Worm (Caenorhabditis elegans) whole organism, early embryonic: ENCODE data around the gene csp-2.

Experiments used
- aly-1 ChIP-seq: sonication (generic microtip); optimal IDR thresholded peaks from 2 replicates; lab custom pipeline; 2016; ENCODE audit warnings: missing genetic modification characterization, missing compliant biosample characterization
- hmg-4 ChIP-seq: fragments of 200-800 bp; sonication (Bioruptor generic); optimal IDR thresholded peaks from 2 replicates; lab custom pipeline; 2018; ENCODE audit warnings: mild to moderate bottlenecking, missing genetic modification characterization, missing compliant biosample characterization
- tbx-37 ChIP-seq: fragments of 200-800 bp; sonication (Bioruptor generic); conservative IDR thresholded peaks from 2 replicates; pipeline ENCODE4 v1.3.6; 2022; ENCODE audit warnings: missing genetic modification reagents, missing genetic modification characterization, missing compliant biosample characterization

DNA sequence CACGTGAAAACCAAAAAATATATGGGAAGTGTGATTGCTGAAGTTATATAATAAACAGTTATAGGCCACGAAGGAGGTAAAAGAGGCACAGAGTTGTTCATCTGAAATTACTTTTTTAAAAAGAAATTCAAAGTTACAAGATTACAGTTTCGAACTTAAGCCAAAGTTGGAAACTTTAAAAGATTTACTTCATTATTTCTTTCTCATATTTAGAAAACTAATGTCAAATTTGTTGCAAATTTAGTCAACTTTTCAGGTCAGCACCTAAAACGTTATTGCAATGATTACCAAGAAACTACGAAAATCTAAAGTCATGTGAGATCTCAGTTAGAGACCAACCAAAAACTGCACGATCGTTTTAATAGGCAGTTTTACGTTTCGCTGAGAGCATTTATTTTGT is 3.9 kb upstream of the csp-2 start, which contains the start of gene srv-25:
- no peak for TF ChIP-seq hmg-4
- TF ChIP-seq tbx-37 (GFP tag; lab: Robert Waterston, UW): no peak
- no peak for TF ChIP-seq aly-1
